Worm (Caenorhabditis elegans) whole organism, L1 larva: ENCODE measurements around the gene apb-1.
A peak's percentile ranks its signal among the peaks of the same experiment; 100 is the strongest.

ENCODE experiments used
- C04F5.9 ChIP-seq: sonication (generic microtip); optimal IDR thresholded peaks from 2 replicates; lab custom pipeline; 2016; ENCODE audit warnings: missing genetic modification characterization, missing compliant biosample characterization
- C16A3.4 ChIP-seq: fragments of 150-350 bp; optimal IDR thresholded peaks from 2 replicates; lab custom pipeline; 2014; ENCODE audit warnings: missing biosample characterization, missing genetic modification characterization
- C34B4.2 ChIP-seq: sonication (generic microtip); optimal IDR thresholded peaks from 2 replicates; lab custom pipeline; 2017; ENCODE audit warnings: mild to moderate bottlenecking, missing genetic modification characterization, missing compliant biosample characterization
- Y116A8C.19 ChIP-seq: sonication (generic microtip); optimal IDR thresholded peaks from 2 replicates; lab custom pipeline; 2016; ENCODE audit warnings: missing compliant biosample characterization, missing genetic modification characterization, borderline replicate concordance
- aly-2 ChIP-seq: fragments of 150-350 bp; optimal IDR thresholded peaks from 2 replicates; lab custom pipeline; 2014; ENCODE audit warnings: missing biosample characterization, missing genetic modification characterization
- ama-1 ChIP-seq: fragments of 150-350 bp; optimal IDR thresholded peaks from 2 replicates; lab custom pipeline; 2014
- ceh-8 ChIP-seq: fragments of 200-800 bp; sonication (Bioruptor generic); optimal IDR thresholded peaks from 2 replicates; lab custom pipeline; 2018; ENCODE audit warnings: mild to moderate bottlenecking, missing genetic modification characterization, moderate library complexity, missing compliant biosample characterization
- ceh-82 ChIP-seq, 3 experiments: fragments of 150-350 bp in 1 of 3; sonication (generic microtip) in 2 of 3; optimal IDR thresholded peaks; 2 replicates each; lab custom pipeline; 2014 to 2017; ENCODE audit warnings: missing biosample characterization in 3 of 3, missing genetic modification characterization in 3 of 3
- ceh-90 ChIP-seq: sonication (generic microtip); optimal IDR thresholded peaks from 2 replicates; lab custom pipeline; 2016; ENCODE audit warnings: missing genetic modification characterization, missing compliant biosample characterization
- ces-1 ChIP-seq: fragments of 150-350 bp; optimal IDR thresholded peaks from 2 replicates; lab custom pipeline; 2014; ENCODE audit warnings: missing biosample characterization, missing genetic modification reagents, missing genetic modification characterization
- dpl-1 ChIP-seq, 3 experiments: fragments of 150-350 bp in 2 of 3; sonication (generic microtip) in 1 of 3; optimal IDR thresholded peaks; 2 replicates each; lab custom pipeline; 2014 to 2017; ENCODE audit warnings: missing biosample characterization in 3 of 3, missing genetic modification characterization in 3 of 3, missing genetic modification reagents in 3 of 3
- efl-1 ChIP-seq, 4 experiments: fragments of 150-350 bp; optimal IDR thresholded peaks in 3 of 4; peaks in 1 of 4; 1 replicate in 1 of 4; 2 replicates in 3 of 4; lab custom pipeline; 2014; ENCODE audit warnings: missing biosample characterization in 2 of 4, missing genetic modification characterization in 2 of 4, missing genetic modification reagents in 2 of 4
- efl-3 ChIP-seq: fragments of 200-800 bp; sonication (Bioruptor generic); optimal IDR thresholded peaks from 2 replicates; lab custom pipeline; 2018; ENCODE audit warnings: mild to moderate bottlenecking, missing genetic modification characterization, missing compliant biosample characterization
- elt-2 ChIP-seq: sonication (generic microtip); optimal IDR thresholded peaks from 2 replicates; lab custom pipeline; 2016; ENCODE audit warnings: missing genetic modification characterization, mild to moderate bottlenecking, inconsistent platforms, missing compliant biosample characterization, missing genetic modification reagents
- elt-3 ChIP-seq, 6 experiments: fragments of 150-350 bp in 1 of 6; sonication (generic microtip); optimal IDR thresholded peaks; 2 replicates each; lab custom pipeline; 2017 to 2018; ENCODE audit warnings: missing biosample characterization in 6 of 6, missing genetic modification characterization in 6 of 6, inconsistent platforms in 1 of 6
- fkh-10 ChIP-seq: sonication (generic microtip); optimal IDR thresholded peaks from 2 replicates; lab custom pipeline; 2017; ENCODE audit warnings: missing biosample characterization, missing genetic modification reagents, missing genetic modification characterization
- fkh-8 ChIP-seq: sonication (generic microtip); optimal IDR thresholded peaks from 2 replicates; lab custom pipeline; 2016; ENCODE audit warnings: mild to moderate bottlenecking, missing genetic modification characterization, missing compliant biosample characterization
- fos-1 ChIP-seq: fragments of 150-350 bp; optimal IDR thresholded peaks from 2 replicates; lab custom pipeline; 2014; ENCODE audit warnings: missing biosample characterization, missing genetic modification characterization
- hlh-17 ChIP-seq: fragments of 200-800 bp; sonication (Bioruptor generic); optimal IDR thresholded peaks from 2 replicates; lab custom pipeline; 2018; ENCODE audit warnings: missing genetic modification characterization, mild to moderate bottlenecking, missing compliant biosample characterization, moderate library complexity, borderline replicate concordance
- hlh-4 ChIP-seq: sonication (generic microtip); optimal IDR thresholded peaks from 2 replicates; lab custom pipeline; 2016; ENCODE audit warnings: mild to moderate bottlenecking, missing genetic modification characterization, missing compliant biosample characterization
- irx-1 ChIP-seq: sonication (generic microtip); optimal IDR thresholded peaks from 2 replicates; lab custom pipeline; 2016; ENCODE audit warnings: missing genetic modification characterization, missing compliant biosample characterization
- isw-1 ChIP-seq: fragments of 200-800 bp; sonication (Bioruptor generic); IDR thresholded peaks from 2 replicates; pipeline ENCODE4 v1.3.6; 2022; ENCODE audit warnings: missing genetic modification characterization, missing compliant biosample characterization
- lin-14 ChIP-seq: fragments of 200-800 bp; sonication (Bioruptor generic); optimal IDR thresholded peaks from 2 replicates; lab custom pipeline; 2018; ENCODE audit warnings: mild to moderate bottlenecking, missing genetic modification characterization, moderate library complexity, missing compliant biosample characterization
- lin-15B ChIP-seq: fragments of 150-350 bp; sonication (generic microtip); optimal IDR thresholded peaks from 3 replicates; lab custom pipeline; 2014; ENCODE audit warnings: missing biosample characterization, missing genetic modification characterization
- lin-35 ChIP-seq, 2 experiments: fragments of 150-350 bp; optimal IDR thresholded peaks; 2 replicates each; lab custom pipeline; 2014; ENCODE audit warnings: missing biosample characterization in 2 of 2, missing genetic modification characterization in 2 of 2, missing genetic modification reagents in 2 of 2
- lin-39 ChIP-seq: fragments of 150-350 bp; optimal IDR thresholded peaks from 2 replicates; lab custom pipeline; 2014; ENCODE audit warnings: missing biosample characterization, missing genetic modification reagents, missing genetic modification characterization
- lir-3 ChIP-seq: sonication (generic microtip); optimal IDR thresholded peaks from 2 replicates; lab custom pipeline; 2016; ENCODE audit warnings: mild to moderate bottlenecking, missing genetic modification characterization, moderate library complexity, missing compliant biosample characterization; ENCODE audit not compliant: poor library complexity
- mab-9 ChIP-seq: fragments of 200-800 bp; sonication (Bioruptor generic); IDR thresholded peaks from 2 replicates; pipeline ENCODE4 v1.3.6; 2022; ENCODE audit warnings: missing genetic modification reagents, missing genetic modification characterization, missing compliant biosample characterization
- mef-2 ChIP-seq: fragments of 150-350 bp; optimal IDR thresholded peaks from 2 replicates; lab custom pipeline; 2014; ENCODE audit warnings: missing biosample characterization, missing genetic modification characterization
- nhr-19 ChIP-seq: fragments of 200-800 bp; sonication (Bioruptor generic); conservative IDR thresholded peaks from 2 replicates; pipeline ENCODE4 v1.3.6; 2022; ENCODE audit warnings: missing genetic modification characterization, missing compliant biosample characterization
- nhr-237 ChIP-seq: fragments of 150-350 bp; optimal IDR thresholded peaks from 2 replicates; lab custom pipeline; 2014; ENCODE audit warnings: missing biosample characterization, missing genetic modification characterization
- nhr-28 ChIP-seq: fragments of 150-350 bp; optimal IDR thresholded peaks from 2 replicates; lab custom pipeline; 2014; ENCODE audit warnings: missing biosample characterization, missing genetic modification characterization
- nhr-77 ChIP-seq: fragments of 150-350 bp; optimal IDR thresholded peaks from 2 replicates; lab custom pipeline; 2014; ENCODE audit warnings: missing biosample characterization, missing genetic modification characterization
- nhr-84 ChIP-seq: sonication (generic microtip); optimal IDR thresholded peaks from 2 replicates; lab custom pipeline; 2017; ENCODE audit warnings: missing biosample characterization, missing genetic modification characterization
- nhr-85 ChIP-seq: sonication (generic microtip); peaks from one replicate; lab custom pipeline; 2016; ENCODE audit warnings: missing genetic modification characterization, inconsistent platforms, missing compliant biosample characterization
- nhr-90 ChIP-seq: sonication (generic microtip); optimal IDR thresholded peaks from 2 replicates; lab custom pipeline; 2016; ENCODE audit warnings: mild to moderate bottlenecking, missing genetic modification characterization, missing compliant biosample characterization; ENCODE audit not compliant: poor library complexity
- pax-3 ChIP-seq: fragments of 200-800 bp; sonication (Bioruptor generic); optimal IDR thresholded peaks from 2 replicates; lab custom pipeline; 2018; ENCODE audit warnings: mild to moderate bottlenecking, missing genetic modification characterization, moderate library complexity, missing compliant biosample characterization
- rnt-1 ChIP-seq: sonication (generic microtip); optimal IDR thresholded peaks from 2 replicates; lab custom pipeline; 2016; ENCODE audit warnings: mild to moderate bottlenecking, missing genetic modification characterization, moderate library complexity, missing compliant biosample characterization
- snpc-4 ChIP-seq: fragments of 150-350 bp; optimal IDR thresholded peaks from 2 replicates; lab custom pipeline; 2014; ENCODE audit warnings: missing biosample characterization, missing genetic modification characterization
- sptf-1 ChIP-seq: fragments of 150-350 bp; optimal IDR thresholded peaks from 2 replicates; lab custom pipeline; 2014; ENCODE audit warnings: missing biosample characterization, missing genetic modification characterization
- swsn-7 ChIP-seq: sonication (generic microtip); optimal IDR thresholded peaks from 2 replicates; lab custom pipeline; 2016; ENCODE audit warnings: missing genetic modification characterization, missing compliant biosample characterization
- tbx-2 ChIP-seq: sonication (generic microtip); optimal IDR thresholded peaks from 2 replicates; lab custom pipeline; 2016; ENCODE audit warnings: missing genetic modification characterization, missing compliant biosample characterization
- tlp-1 ChIP-seq: fragments of 150-350 bp; optimal IDR thresholded peaks from 2 replicates; lab custom pipeline; 2014; ENCODE audit warnings: missing biosample characterization, missing genetic modification characterization
- unc-130 ChIP-seq: fragments of 150-350 bp; optimal IDR thresholded peaks from 2 replicates; lab custom pipeline; 2017; ENCODE audit warnings: missing biosample characterization, missing genetic modification characterization, inconsistent platforms
- unc-30 ChIP-seq: sonication (generic microtip); optimal IDR thresholded peaks from 2 replicates; lab custom pipeline; 2017; ENCODE audit warnings: missing biosample characterization, missing genetic modification characterization
- xbp-1 ChIP-seq: sonication (generic microtip); optimal IDR thresholded peaks from 2 replicates; lab custom pipeline; 2016; ENCODE audit warnings: missing genetic modification characterization, missing compliant biosample characterization
- zag-1 ChIP-seq: fragments of 150-350 bp; optimal IDR thresholded peaks from 2 replicates; lab custom pipeline; 2014; ENCODE audit warnings: missing biosample characterization, missing genetic modification characterization
- zip-4 ChIP-seq: fragments of 200-800 bp; sonication (Bioruptor generic); optimal IDR thresholded peaks from 2 replicates; lab custom pipeline; 2018; ENCODE audit warnings: mild to moderate bottlenecking, missing genetic modification characterization, moderate library complexity, missing compliant biosample characterization
- ztf-4 ChIP-seq: fragments of 150-350 bp; optimal IDR thresholded peaks from 2 replicates; lab custom pipeline; 2014; ENCODE audit warnings: missing biosample characterization, missing genetic modification characterization

The apb-1 gene

DNA sequence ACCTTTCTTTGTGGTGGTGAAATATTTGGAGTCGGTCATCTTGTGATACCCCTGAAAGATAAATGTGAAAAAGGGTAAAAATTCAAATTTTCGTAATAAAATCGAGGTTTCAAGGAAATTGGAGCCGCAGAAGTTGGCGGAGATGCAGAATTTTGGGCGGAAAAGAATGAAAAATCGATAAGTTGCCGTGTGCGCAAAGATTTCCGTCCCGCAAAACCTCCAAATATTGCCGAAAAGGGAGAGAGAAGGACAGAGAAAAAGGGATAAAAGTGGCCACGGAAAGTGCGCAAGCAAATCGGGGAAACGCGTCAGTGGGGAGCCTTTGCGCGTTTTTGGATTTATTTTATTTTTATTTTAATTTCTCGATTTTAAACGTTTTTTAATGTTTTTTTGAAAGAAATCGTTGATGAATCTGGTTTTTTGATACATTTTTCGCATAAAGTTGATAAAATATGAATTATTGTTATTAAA lies at the start of gene apb-1 (continued):
- TF ChIP-seq zag-1 (tag; lab: Kevin White, UChicago), result peak; percentile 75
- TF ChIP-seq ztf-4, result peak; percentile 72
- no peak for TF ChIP-seq nhr-84 (tag; lab: Kevin White, UChicago)
- no peak for TF ChIP-seq rnt-1 (tag; lab: Kevin White, UChicago)
- TF ChIP-seq nhr-77 (tag; lab: Kevin White, UChicago), result peak; percentile 66
- peak; percentile 91 for TF ChIP-seq fos-1 (tag; lab: Kevin White, UChicago)
- TF ChIP-seq snpc-4 (tag; lab: Kevin White, UChicago), result peak; percentile 89
- TF ChIP-seq lin-39 (tag; lab: Kevin White, UChicago), result peak; percentile 95
- TF ChIP-seq ama-1, result peak; percentile 72
- peak; percentile 98 for TF ChIP-seq swsn-7 (tag; lab: Kevin White, UChicago)
- no peak for TF ChIP-seq Y116A8C.19
- TF ChIP-seq unc-130 (tag; lab: Kevin White, UChicago), result peak; percentile 76
- peak; percentile 95 for TF ChIP-seq isw-1 (GFP tag; lab: Robert Waterston, UW)
- TF ChIP-seq ceh-90, result peak; percentile 29
- TF ChIP-seq C34B4.2, result peak; percentile 55
- peak; percentile 98 for TF ChIP-seq fkh-8 (tag; lab: Kevin White, UChicago)
- no peak for TF ChIP-seq lir-3 (tag; lab: Kevin White, UChicago)
- TF ChIP-seq fkh-10 (GFP tag; lab: Kevin White, UChicago), result peak; percentile 95
- TF ChIP-seq nhr-90, result peak; percentile 96
- TF ChIP-seq efl-1 (optimal IDR thresholded peaks at IDR 0.05; lab: Kevin White, UChicago), result peak; percentile 85 to 88
- TF ChIP-seq efl-1 (GFP tag; optimal IDR thresholded peaks at IDR 0.05 in 1 of 2; lab: Kevin White, UChicago), result peak; percentile 83 to 98
- TF ChIP-seq unc-30 (tag; lab: Kevin White, UChicago), result no peak
- TF ChIP-seq elt-2 (tag; lab: Kevin White, UChicago), result no peak
- no peak for TF ChIP-seq tlp-1 (tag; lab: Kevin White, UChicago)
- TF ChIP-seq mab-9, result peak; percentile 88
- peak; percentile 84 to 87 (median 85) for TF ChIP-seq dpl-1 (GFP tag; optimal IDR thresholded peaks at IDR 0.05; lab: Kevin White, UChicago)
- TF ChIP-seq hlh-4 (tag; lab: Kevin White, UChicago), result no peak
- TF ChIP-seq nhr-28 (tag; lab: Kevin White, UChicago), result no peak
- TF ChIP-seq lin-15B, result peak; percentile 80
- TF ChIP-seq lin-14 (GFP tag; lab: Kevin White, UChicago), result peak; percentile 96
- TF ChIP-seq mef-2 (tag; lab: Kevin White, UChicago), result no peak
- TF ChIP-seq ceh-82 (tag; optimal IDR thresholded peaks at IDR 0.05; lab: Kevin White, UChicago), result peak; percentile 96 to 97 (median 97)
- TF ChIP-seq efl-3 (GFP tag; lab: Kevin White, UChicago), result no peak

DNA sequence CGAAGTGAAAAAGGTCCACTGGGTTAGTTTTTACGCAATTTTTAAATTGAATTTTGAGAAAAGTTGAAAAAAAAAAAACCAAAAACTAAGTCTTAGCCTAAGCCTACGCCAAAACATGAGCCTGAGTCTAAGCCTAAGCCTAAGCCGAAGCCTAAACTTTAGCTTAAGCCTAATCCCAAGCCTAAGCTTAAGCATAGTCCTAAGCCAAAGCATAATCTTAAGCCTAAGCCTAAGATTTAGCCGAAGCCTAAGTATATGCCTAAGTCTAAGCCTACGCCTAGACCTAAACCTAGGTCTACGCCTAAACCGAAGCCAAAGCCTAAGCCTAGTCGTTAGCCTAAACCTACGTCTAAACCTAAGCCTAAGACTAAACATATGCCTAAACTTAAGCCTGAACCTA lies 44.8 kb upstream of the apb-1 start:
- no peak for TF ChIP-seq tbx-2 (tag; lab: Kevin White, UChicago)
- no peak for TF ChIP-seq C16A3.4 (tag; lab: Kevin White, UChicago)
- no peak for TF ChIP-seq lin-35 (GFP tag; optimal IDR thresholded peaks at IDR 0.05; lab: Kevin White, UChicago)
- TF ChIP-seq unc-30 (tag; lab: Kevin White, UChicago), result no peak
- TF ChIP-seq fkh-10 (GFP tag; lab: Kevin White, UChicago), result no peak
- no peak for TF ChIP-seq swsn-7 (tag; lab: Kevin White, UChicago)
- TF ChIP-seq ces-1, result no peak
- no peak for TF ChIP-seq fkh-8 (tag; lab: Kevin White, UChicago)
- TF ChIP-seq efl-3 (GFP tag; lab: Kevin White, UChicago), result no peak
- no peak for TF ChIP-seq irx-1 (tag; lab: Kevin White, UChicago)
- no peak for TF ChIP-seq sptf-1 (tag; lab: Kevin White, UChicago)
- no peak for TF ChIP-seq hlh-4 (tag; lab: Kevin White, UChicago)
- no peak for TF ChIP-seq nhr-237 (tag; lab: Kevin White, UChicago)
- TF ChIP-seq, all 84 proteins: peak for 0

DNA sequence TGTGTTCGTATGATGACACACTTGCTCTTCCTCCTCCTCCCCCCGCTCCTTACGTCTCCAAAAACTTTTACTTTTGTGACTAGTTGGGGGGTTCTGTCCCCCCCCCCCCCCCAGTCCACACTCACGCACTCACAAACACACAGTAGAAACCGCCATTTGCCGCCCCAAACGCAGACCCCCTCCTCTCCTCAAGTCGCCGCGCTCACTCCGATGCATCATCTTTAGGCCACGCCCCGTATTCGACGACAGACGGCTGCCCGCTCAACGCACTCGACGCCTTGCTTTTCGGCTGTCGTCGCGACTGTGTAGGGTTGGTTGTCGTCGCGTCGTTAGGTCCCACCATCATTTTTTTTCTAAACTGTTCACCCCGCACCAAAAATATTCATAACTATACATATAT lies 39.3 kb upstream of the apb-1 start, which contains the start of gene zmp-2:
Gene zmp-2, plus strand, starts transcription at position 247 of the 400 bp plus-strand sequence.
- TF ChIP-seq tbx-2 (tag; lab: Kevin White, UChicago) (no peak), nhr-19 (GFP tag; lab: Robert Waterston, UW) (no peak), pax-3 (tag; lab: Kevin White, UChicago) (no peak), nhr-85 (tag; lab: Kevin White, UChicago) (no peak), Y116A8C.19 (no peak), C04F5.9 (tag; lab: Kevin White, UChicago) (no peak), aly-2 (tag; lab: Kevin White, UChicago) (no peak), ztf-4 (no peak), ces-1 (no peak), fkh-10 (GFP tag; lab: Kevin White, UChicago) (no peak), zip-4 (GFP tag; lab: Kevin White, UChicago) (no peak), elt-3 (tag; optimal IDR thresholded peaks at IDR 0.05; lab: Kevin White, UChicago) (no peak), ceh-8 (GFP tag; lab: Kevin White, UChicago) (no peak), xbp-1 (no peak), hlh-17 (GFP tag; lab: Kevin White, UChicago) (no peak), ceh-82 (tag; optimal IDR thresholded peaks at IDR 0.05; lab: Kevin White, UChicago) (no peak), mab-9 (no peak)
